Fruit fly (Drosophila melanogaster) whole organism, pupa: Measurements from ENCODE around the gene a10.

Experiments
- CG10348 ChIP-seq: fragments of 200-800 bp; sonication (Bioruptor generic); IDR thresholded peaks from 2 replicates; pipeline ENCODE4 v1.3.6; 2022; ENCODE audit warnings: missing biosample characterization, missing genetic modification characterization
- CG13204 ChIP-seq: fragments of 200-800 bp; sonication (Bioruptor generic); optimal IDR thresholded peaks from 2 replicates; lab custom pipeline; 2018; ENCODE audit warnings: missing biosample characterization, mild to moderate bottlenecking, missing genetic modification characterization, moderate library complexity
- CG32121 ChIP-seq: fragments of 200-800 bp; sonication (Bioruptor generic); IDR thresholded peaks from 2 replicates; pipeline ENCODE4 v1.3.6; 2022; ENCODE audit warnings: missing biosample characterization, missing genetic modification characterization
- CG4496 ChIP-seq: fragments of 200-800 bp; sonication (Bioruptor generic); IDR thresholded peaks from 3 replicates; pipeline ENCODE4 v1.3.6; 2022; ENCODE audit warnings: missing biosample characterization, missing genetic modification characterization
- EcR ChIP-seq: fragments of 200-800 bp; sonication (Bioruptor generic); optimal IDR thresholded peaks from 3 replicates; lab custom pipeline; 2019; ENCODE audit warnings: missing biosample characterization, missing genetic modification characterization, mild to moderate bottlenecking, moderate library complexity, missing genetic modification reagents
- Pif1B ChIP-seq: fragments of 200-800 bp; sonication (Bioruptor generic); optimal IDR thresholded peaks from 3 replicates; lab custom pipeline; 2016; ENCODE audit warnings: missing biosample characterization, missing genetic modification characterization

DNA sequence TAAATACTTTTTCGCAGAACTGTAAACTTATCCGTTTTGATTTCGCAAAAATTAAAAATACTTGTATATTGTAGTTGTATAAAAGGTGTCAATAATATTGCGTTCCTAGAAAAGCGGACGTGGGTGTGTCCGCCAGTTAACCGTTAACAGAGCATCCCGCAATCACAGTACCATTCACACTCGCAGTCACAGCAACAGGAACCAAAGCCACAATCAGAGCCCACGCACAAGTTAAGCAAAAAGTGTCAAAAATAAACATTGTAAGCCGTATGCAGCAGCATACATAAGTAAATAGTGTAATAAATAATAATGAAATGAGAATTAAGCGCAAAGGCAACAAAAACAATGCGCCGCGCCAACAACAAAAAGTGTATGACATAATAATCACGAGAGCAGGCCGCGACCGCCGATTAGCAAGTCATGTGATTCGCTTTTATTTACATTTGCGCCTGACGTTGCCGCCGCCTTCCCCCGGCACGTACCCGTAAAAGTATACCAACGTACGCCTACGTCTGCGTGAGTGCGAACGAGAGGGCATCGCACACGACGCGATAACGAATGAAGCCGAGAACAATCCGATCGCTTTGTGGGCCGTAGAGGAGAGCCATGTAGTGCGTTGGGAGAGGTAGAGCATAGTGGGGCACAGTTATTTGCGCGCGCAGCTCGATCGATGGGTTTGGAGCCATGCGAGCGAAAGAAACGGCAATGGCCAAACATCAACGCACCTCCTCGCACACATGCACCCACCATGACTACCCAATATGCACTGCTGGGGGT, 13.6 kb downstream of the a10 start:
- peak; percentile 45; the same call in 1 of the 3 replicates for TF ChIP-seq CG4496 (GFP tag; lab: Robert Waterston, UW)
- peak; percentile 23 for TF ChIP-seq Pif1B (GFP tag; lab: Kevin White, UChicago)
- peak; percentile 96 for TF ChIP-seq EcR (GFP tag; lab: Kevin White, UChicago)
- peak; percentile 79 for TF ChIP-seq CG32121
- peak; percentile 98 for TF ChIP-seq CG13204 (GFP tag; lab: Kevin White, UChicago)
- TF ChIP-seq CG10348 (GFP tag; lab: Robert Waterston, UW) = no peak
